Worm (Caenorhabditis elegans) whole organism, L2 larva: ENCODE results near the gene nas-4.

Source experiments
- F13H6.1 ChIP-seq: sonication (generic microtip); optimal IDR thresholded peaks from 2 replicates; lab custom pipeline; 2016; ENCODE audit warnings: missing genetic modification characterization, missing compliant biosample characterization
- Y55F3AM.14 ChIP-seq: fragments of 200-800 bp; sonication (Bioruptor generic); optimal IDR thresholded peaks from 2 replicates; lab custom pipeline; 2018; ENCODE audit warnings: mild to moderate bottlenecking, missing genetic modification characterization, missing compliant biosample characterization
- alr-1 ChIP-seq: fragments of 150-350 bp; optimal IDR thresholded peaks from 2 replicates; lab custom pipeline; 2014; ENCODE audit warnings: missing biosample characterization, missing genetic modification characterization
- aly-2 ChIP-seq: fragments of 150-350 bp; optimal IDR thresholded peaks from 2 replicates; lab custom pipeline; 2014; ENCODE audit warnings: missing biosample characterization, missing genetic modification characterization
- ama-1 ChIP-seq: fragments of 150-350 bp; optimal IDR thresholded peaks from 2 replicates; lab custom pipeline; 2018; ENCODE audit warnings: inconsistent platforms
- blmp-1 ChIP-seq: sonication (generic microtip); optimal IDR thresholded peaks from 2 replicates; lab custom pipeline; 2017; ENCODE audit warnings: missing genetic modification characterization, mild to moderate bottlenecking, missing compliant biosample characterization, antibody characterized with exemption, moderate library complexity; ENCODE audit not compliant: insufficient read depth
- ceh-16 ChIP-seq: fragments of 150-350 bp; optimal IDR thresholded peaks from 2 replicates; lab custom pipeline; 2014; ENCODE audit warnings: missing biosample characterization, missing genetic modification characterization
- ceh-82 ChIP-seq: fragments of 150-350 bp; optimal IDR thresholded peaks from 2 replicates; lab custom pipeline; 2014; ENCODE audit warnings: missing biosample characterization, missing genetic modification characterization
- crh-2 ChIP-seq: sonication (generic microtip); optimal IDR thresholded peaks from 2 replicates; lab custom pipeline; 2017; ENCODE audit warnings: missing biosample characterization, missing genetic modification characterization
- egl-27 ChIP-seq: sonication (generic microtip); optimal IDR thresholded peaks from 3 replicates; lab custom pipeline; 2017; ENCODE audit warnings: missing biosample characterization, missing genetic modification reagents, missing genetic modification characterization
- fos-1 ChIP-seq: fragments of 150-350 bp; optimal IDR thresholded peaks from 2 replicates; lab custom pipeline; 2014; ENCODE audit warnings: missing biosample characterization, missing genetic modification characterization
- gmeb-1 ChIP-seq: fragments of 150-350 bp; optimal IDR thresholded peaks from 2 replicates; lab custom pipeline; 2014; ENCODE audit warnings: missing biosample characterization, missing genetic modification characterization
- lin-13 ChIP-seq: fragments of 150-350 bp; optimal IDR thresholded peaks from 2 replicates; lab custom pipeline; 2014; ENCODE audit warnings: missing biosample characterization, missing genetic modification reagents, missing genetic modification characterization
- lsy-2 ChIP-seq, 2 experiments: fragments of 150-350 bp in 1 of 2; sonication (generic microtip) in 1 of 2; optimal IDR thresholded peaks; 2 replicates each; lab custom pipeline; 2014 to 2017; ENCODE audit warnings: missing biosample characterization in 2 of 2, missing genetic modification characterization in 2 of 2
- mab-5 ChIP-seq: fragments of 150-350 bp; optimal IDR thresholded peaks from 2 replicates; lab custom pipeline; 2014; ENCODE audit warnings: missing biosample characterization, missing genetic modification characterization
- mdl-1 ChIP-seq, 2 experiments: fragments of 150-350 bp in 1 of 2; sonication (generic microtip) in 1 of 2; optimal IDR thresholded peaks; 2 replicates each; lab custom pipeline; 2017; ENCODE audit warnings: missing biosample characterization in 2 of 2, missing genetic modification characterization in 2 of 2
- nhr-10 ChIP-seq: sonication (generic microtip); optimal IDR thresholded peaks from 2 replicates; lab custom pipeline; 2017; ENCODE audit warnings: missing biosample characterization, missing genetic modification characterization
- nhr-11 ChIP-seq: fragments of 150-350 bp; optimal IDR thresholded peaks from 2 replicates; lab custom pipeline; 2014; ENCODE audit warnings: missing biosample characterization, missing genetic modification characterization
- nhr-129 ChIP-seq: fragments of 150-350 bp; optimal IDR thresholded peaks from 2 replicates; lab custom pipeline; 2014; ENCODE audit warnings: missing biosample characterization, missing genetic modification characterization
- nhr-21 ChIP-seq: fragments of 150-350 bp; optimal IDR thresholded peaks from 2 replicates; lab custom pipeline; 2014; ENCODE audit warnings: missing biosample characterization, missing genetic modification characterization
- nhr-25 ChIP-seq: fragments of 150-350 bp; sonication (generic microtip); optimal IDR thresholded peaks from 3 replicates; lab custom pipeline; 2014; ENCODE audit warnings: missing biosample characterization, missing genetic modification characterization
- nhr-6 ChIP-seq: fragments of 150-350 bp; optimal IDR thresholded peaks from 2 replicates; lab custom pipeline; 2014; ENCODE audit warnings: missing biosample characterization, missing genetic modification characterization
- peb-1 ChIP-seq: fragments of 150-350 bp; optimal IDR thresholded peaks from 2 replicates; lab custom pipeline; 2014; ENCODE audit warnings: missing biosample characterization, missing genetic modification characterization
- skn-1 ChIP-seq: sonication (generic microtip); optimal IDR thresholded peaks from 2 replicates; lab custom pipeline; 2017; ENCODE audit warnings: missing biosample characterization, missing genetic modification characterization
- sma-3 ChIP-seq: sonication (generic microtip); optimal IDR thresholded peaks from 2 replicates; lab custom pipeline; 2016; ENCODE audit warnings: missing genetic modification reagents, missing genetic modification characterization, missing compliant biosample characterization
- sma-9 ChIP-seq, 2 experiments: fragments of 150-350 bp in 1 of 2; sonication (generic microtip) in 1 of 2; optimal IDR thresholded peaks; 2 replicates each; lab custom pipeline; 2014 to 2016; ENCODE audit warnings: missing genetic modification characterization in 2 of 2, mild to moderate bottlenecking in 1 of 2, missing biosample characterization in 1 of 2, missing compliant biosample characterization in 1 of 2, missing genetic modification reagents in 1 of 2, moderate library complexity in 1 of 2
- unc-55 ChIP-seq: fragments of 150-350 bp; sonication (generic microtip); optimal IDR thresholded peaks from 3 replicates; lab custom pipeline; 2014; ENCODE audit warnings: missing biosample characterization, missing genetic modification reagents, missing genetic modification characterization
- ztf-11 ChIP-seq: sonication (generic microtip); optimal IDR thresholded peaks from 2 replicates; lab custom pipeline; 2017; ENCODE audit warnings: missing biosample characterization, missing genetic modification characterization
- ztf-4 ChIP-seq: fragments of 150-350 bp; optimal IDR thresholded peaks from 2 replicates; lab custom pipeline; 2014; ENCODE audit warnings: missing biosample characterization, missing genetic modification characterization

nas-4 gene

DNA sequence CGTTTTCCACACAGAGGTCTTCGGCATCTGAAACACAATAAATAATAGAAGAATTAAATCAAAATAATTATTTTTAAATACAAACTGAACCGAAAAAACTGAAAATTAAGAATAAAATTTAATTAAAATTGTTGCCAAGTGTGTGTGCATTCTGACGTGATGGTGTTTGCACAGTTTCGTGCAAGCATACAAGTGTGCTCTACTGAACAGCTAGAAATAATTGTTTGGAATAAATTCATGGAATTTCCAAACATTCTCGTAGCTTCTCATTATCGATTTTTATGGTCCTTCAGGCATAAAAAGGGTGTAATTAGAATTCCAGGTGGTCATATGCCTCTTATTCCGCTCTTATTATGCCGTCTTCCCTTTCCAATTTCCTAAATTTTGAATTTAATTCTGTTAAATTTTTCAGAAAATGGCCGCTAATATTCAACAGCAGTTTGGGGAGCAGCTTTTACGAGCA lies 16.3 kb upstream of the nas-4 start, which contains the start of the genes mrps-17 and txdc-9 (continued):
- TF ChIP-seq nhr-11 (tag; lab: Kevin White, UChicago) (peak; percentile 6), fos-1 (peak; percentile 60), nhr-21 (tag; lab: Kevin White, UChicago) (peak; percentile 47), unc-55 (GFP tag; lab: Kevin White, UChicago) (peak; percentile 97)
- TF ChIP-seq, all 48 proteins: peak for 20

DNA sequence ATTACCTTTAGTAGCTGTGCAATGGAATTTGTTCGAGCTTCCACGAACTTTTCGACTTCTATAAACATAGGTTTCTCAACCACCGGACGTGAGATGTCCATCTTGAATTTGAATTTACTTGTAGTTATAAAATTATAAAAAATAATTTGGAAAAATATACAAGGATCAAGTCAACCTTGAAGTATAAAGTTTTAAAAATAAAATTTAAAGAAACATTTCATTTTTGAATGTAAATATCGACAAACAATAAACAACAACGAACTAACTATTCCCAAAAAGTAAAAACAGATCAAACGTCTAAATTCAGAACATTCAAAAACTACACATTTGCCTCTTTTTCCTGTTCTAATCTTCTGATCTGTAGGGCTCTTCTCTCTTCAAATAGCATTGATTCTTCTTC lies 15.4 kb upstream of the nas-4 start, which contains the start of gene popl-1:
Gene popl-1 (minus strand): TSS at position 101 of the 400 bp plus-strand sequence.
- TF ChIP-seq ceh-82 (no peak), nhr-25 (tag; lab: Kevin White, UChicago) (no peak), F13H6.1 (no peak), nhr-10 (tag; lab: Kevin White, UChicago) (no peak), ztf-11 (tag; lab: Kevin White, UChicago) (no peak), unc-55 (GFP tag; lab: Kevin White, UChicago) (no peak), aly-2 (tag; lab: Kevin White, UChicago) (no peak)

DNA sequence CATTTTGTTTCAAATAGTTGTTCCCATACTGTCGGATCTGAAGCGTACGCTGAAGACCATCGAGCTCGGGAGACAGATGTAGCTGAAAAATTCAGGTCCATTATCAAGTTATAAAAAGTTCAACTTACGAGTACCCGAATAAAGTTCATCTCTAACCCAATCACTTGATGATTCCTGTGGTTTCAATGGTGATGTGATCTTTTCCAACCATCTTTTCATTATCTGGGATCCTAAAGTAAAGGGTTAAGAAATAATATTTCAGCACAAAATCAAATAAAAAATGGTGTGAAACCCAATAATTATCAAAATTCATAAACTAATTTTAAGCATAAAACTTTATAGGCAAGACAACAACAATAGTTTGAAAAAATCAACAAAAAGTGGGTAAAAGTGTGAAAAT lies 11.7 kb upstream of the nas-4 start, which contains the start of gene C05D11.8:
Gene C05D11.8 (minus strand): TSS at position 101 of the 400 bp plus-strand sequence.
- no peak for TF ChIP-seq skn-1 (tag; lab: Kevin White, UChicago)
- no peak for TF ChIP-seq nhr-6 (tag; lab: Kevin White, UChicago)
- TF ChIP-seq lsy-2 (tag; optimal IDR thresholded peaks at IDR 0.05; lab: Kevin White, UChicago) = no peak
- no peak for TF ChIP-seq egl-27 (tag; lab: Kevin White, UChicago)
- no peak for TF ChIP-seq peb-1 (tag; lab: Kevin White, UChicago)
- TF ChIP-seq crh-2 (tag; lab: Kevin White, UChicago) = no peak
- TF ChIP-seq ceh-16 (tag; lab: Kevin White, UChicago) = no peak
- no peak for TF ChIP-seq nhr-10 (tag; lab: Kevin White, UChicago)
- TF ChIP-seq alr-1 (tag; lab: Kevin White, UChicago) = no peak

DNA sequence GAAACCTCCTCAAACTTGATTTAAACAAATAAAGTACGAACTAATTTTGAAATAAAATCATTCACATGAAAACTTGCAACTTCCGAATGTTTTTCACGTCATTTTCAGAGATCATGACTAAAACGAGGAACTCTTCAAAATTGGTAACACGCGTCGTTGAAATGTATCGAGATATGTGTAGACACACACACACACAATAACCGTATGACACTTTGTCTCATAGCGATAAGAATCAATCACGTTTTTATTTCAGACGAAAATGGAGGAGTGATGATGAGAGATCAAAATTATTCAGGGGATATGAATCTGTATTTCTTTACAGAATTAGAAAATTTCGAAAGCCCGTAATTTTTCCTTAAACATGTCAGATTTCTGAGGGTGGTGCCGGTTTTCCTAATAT lies 7.3 kb upstream of the nas-4 start:
- peak; percentile 51 for TF ChIP-seq fos-1
- peak; percentile 62 for TF ChIP-seq nhr-25 (tag; lab: Kevin White, UChicago)
- no peak for TF ChIP-seq ztf-4
- TF ChIP-seq crh-2 (tag; lab: Kevin White, UChicago) = peak; percentile 65
- TF ChIP-seq sma-9 (GFP tag; optimal IDR thresholded peaks at IDR 0.05; lab: Kevin White, UChicago) = peak; percentile 68
- no peak for TF ChIP-seq sma-9 (tag; optimal IDR thresholded peaks at IDR 0.05; lab: Kevin White, UChicago)

DNA sequence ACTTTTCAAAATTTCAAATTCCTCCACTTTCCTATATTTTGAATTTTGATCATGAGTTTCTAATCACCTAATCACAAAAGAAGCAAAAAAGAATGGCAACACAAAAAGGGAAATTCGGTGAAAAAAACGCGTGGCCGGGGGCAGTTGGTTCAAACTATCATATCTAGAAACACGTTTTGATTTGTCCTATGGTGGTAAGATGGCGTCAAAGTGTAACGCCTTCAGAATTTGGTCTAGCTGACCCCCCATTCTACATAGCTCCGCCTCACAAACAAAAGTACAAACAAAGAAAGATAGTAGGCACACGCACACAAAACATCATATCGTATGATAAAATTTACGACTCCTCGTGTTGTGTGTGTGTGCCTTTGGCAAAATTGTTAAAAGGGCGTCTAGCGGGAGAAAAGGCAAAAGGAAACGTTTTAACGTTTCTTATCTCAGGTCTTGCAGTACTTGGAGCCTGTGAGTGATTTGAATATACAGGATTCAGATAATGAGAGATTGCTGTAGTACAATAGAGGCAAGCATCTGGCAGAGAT lies 6.6 kb upstream of the nas-4 start:
- TF ChIP-seq lin-13 (no peak), sma-9 (GFP tag; optimal IDR thresholded peaks at IDR 0.05; lab: Kevin White, UChicago) (peak; percentile 75), sma-9 (tag; optimal IDR thresholded peaks at IDR 0.05; lab: Kevin White, UChicago) (no peak), nhr-6 (tag; lab: Kevin White, UChicago) (no peak), aly-2 (tag; lab: Kevin White, UChicago) (no peak), nhr-25 (tag; lab: Kevin White, UChicago) (peak; percentile 66), nhr-129 (tag; lab: Kevin White, UChicago) (peak; percentile 40), gmeb-1 (tag; lab: Kevin White, UChicago) (peak; percentile 7), mab-5 (tag; lab: Kevin White, UChicago) (no peak), crh-2 (tag; lab: Kevin White, UChicago) (peak; percentile 72), fos-1 (peak; percentile 68), sma-3 (GFP tag; lab: Kevin White, UChicago) (peak; percentile 41), F13H6.1 (peak; percentile 14), nhr-10 (tag; lab: Kevin White, UChicago) (no peak), blmp-1 (tag; lab: Kevin White, UChicago) (peak; percentile 62), mdl-1 (tag; optimal IDR thresholded peaks at IDR 0.05; lab: Kevin White, UChicago) (peak in 1 of 2 experiments; percentile 53)
- TF ChIP-seq, all 48 proteins: peak for 10

DNA sequence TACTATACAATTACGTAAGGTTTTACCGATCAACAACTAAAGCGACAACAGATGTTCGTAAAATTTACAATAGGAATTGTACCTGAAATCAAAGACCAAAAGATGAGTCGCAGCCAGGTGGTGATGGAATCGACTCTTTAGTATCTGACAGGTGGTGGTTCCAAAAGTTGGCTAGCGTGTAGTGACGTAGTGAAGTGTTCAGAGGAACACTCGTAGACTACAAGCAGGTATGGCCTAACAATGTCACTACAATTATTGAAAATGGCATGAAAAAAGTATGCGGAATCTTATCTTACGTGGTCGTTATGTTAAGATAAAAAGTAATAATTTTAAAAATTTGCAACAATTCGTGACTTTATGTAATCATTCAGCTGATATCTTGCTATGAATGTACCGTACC lies 6.0 kb upstream of the nas-4 start:
- TF ChIP-seq ceh-16 (tag; lab: Kevin White, UChicago) (no peak), lsy-2 (tag; optimal IDR thresholded peaks at IDR 0.05; lab: Kevin White, UChicago) (no peak), ama-1 (lab: Kevin White, UChicago) (peak; percentile 44), Y55F3AM.14 (no peak), ztf-4 (no peak)
